Worm (Caenorhabditis elegans): ENCODE results near the gene xpo-3.

The xpo-3 gene

DNA sequence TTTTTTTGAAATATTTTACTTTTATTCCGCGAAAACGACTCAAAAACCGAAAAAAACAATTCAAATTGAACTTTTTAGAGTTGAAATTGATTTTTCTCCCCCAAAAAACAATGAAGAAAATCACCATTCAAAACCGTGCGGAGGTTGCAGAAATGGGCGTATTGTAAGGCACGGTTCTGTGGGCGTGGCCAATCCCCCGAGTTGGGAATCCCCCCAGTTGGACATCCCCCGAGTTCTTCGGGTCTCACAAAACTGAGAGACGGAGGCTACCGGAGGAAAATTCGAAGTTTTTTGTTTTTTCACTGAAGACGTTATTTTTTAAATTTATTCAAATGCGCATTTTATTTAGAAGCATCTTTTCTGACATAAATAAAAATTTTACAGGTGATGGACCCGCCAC lies 24.5 kb upstream of the xpo-3 start, which contains the start of gene mcm-3AP:
Gene mcm-3AP, plus strand, starts transcription at position 383 of the 400 bp plus-strand sequence.
- TF ChIP-seq dmd-4 (tag; optimal IDR thresholded peaks at IDR 0.05; ENCODE audit: borderline replicate concordance) (peak; percentile 6), ceh-45 (GFP tag; IDR thresholded peaks at IDR 0.05) (peak; percentile 43; the same call in 1 of the 2 replicates), elt-2 (tag; optimal IDR thresholded peaks at IDR 0.05) (peak; percentile 5), tbx-2 (tag; optimal IDR thresholded peaks at IDR 0.05) (peak; percentile 59), F13H6.1 (tag; optimal IDR thresholded peaks at IDR 0.05) (peak; percentile 9), nfya-1 (tag; optimal IDR thresholded peaks at IDR 0.05) (peak; percentile 11), ceh-18 (tag; optimal IDR thresholded peaks at IDR 0.05) (peak; percentile 8), C08G9.2 (tag; optimal IDR thresholded peaks at IDR 0.05) (peak; percentile 53), ceh-31 (tag; optimal IDR thresholded peaks at IDR 0.05) (peak; percentile 72), zip-5 (tag; optimal IDR thresholded peaks at IDR 0.05) (peak; percentile 11)

DNA sequence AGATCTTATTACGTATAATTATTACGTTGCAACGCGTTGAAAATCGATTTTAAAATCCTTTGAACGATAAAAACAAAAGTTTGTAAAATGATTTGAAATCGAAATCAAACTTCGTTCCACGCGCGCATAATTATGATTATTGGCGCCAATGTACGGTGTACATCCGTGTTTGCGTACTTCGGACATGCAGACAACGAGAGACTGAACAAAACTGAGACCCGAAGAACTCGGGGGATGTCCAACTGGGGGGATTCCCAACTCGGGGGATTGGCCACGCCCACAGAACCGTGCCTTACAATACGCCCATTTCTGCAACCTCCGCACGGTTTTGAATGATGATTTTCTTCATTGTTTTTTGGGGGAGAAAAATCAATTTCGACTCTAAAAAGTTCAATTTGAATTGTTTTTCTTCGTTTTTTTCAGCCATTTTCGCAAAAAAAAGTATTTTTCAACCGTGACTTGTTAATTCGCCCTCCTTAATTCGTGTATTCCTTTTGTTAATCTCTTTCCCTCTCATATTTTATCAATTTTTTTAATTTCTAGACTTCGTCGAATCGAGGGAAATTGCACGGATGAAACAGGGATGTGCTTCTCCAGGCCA lies 23.2 kb upstream of the xpo-3 start, which contains the start of gene F20D12.12:
Gene F20D12.12, plus strand, starts transcription at position 542 of the 601 bp plus-strand sequence.
- TF ChIP-seq nfya-1 (tag; optimal IDR thresholded peaks at IDR 0.05) (peak; percentile 72), ttx-3 (tag; optimal IDR thresholded peaks at IDR 0.05) (peak; percentile 46), elt-2 (tag; optimal IDR thresholded peaks at IDR 0.05) (peak; percentile 44), F13H6.1 (tag; optimal IDR thresholded peaks at IDR 0.05) (peak; percentile 50), mec-3 (tag; optimal IDR thresholded peaks at IDR 0.05; ENCODE audit: borderline replicate concordance) (peak; percentile 22), unc-86 (tag; optimal IDR thresholded peaks at IDR 0.05) (peak; percentile 32), ets-4 (tag; optimal IDR thresholded peaks at IDR 0.05) (peak; percentile 56), rnt-1 (tag; optimal IDR thresholded peaks at IDR 0.05) (peak; percentile 79), hlh-15 (tag; optimal IDR thresholded peaks at IDR 0.05) (peak; percentile 4), ceh-45 (GFP tag; IDR thresholded peaks at IDR 0.05) (peak; percentile 58; the same call in 1 of the 2 replicates), unc-42 (tag; optimal IDR thresholded peaks at IDR 0.05) (peak; percentile 67), zip-5 (tag; optimal IDR thresholded peaks at IDR 0.05) (peak; percentile 51), ceh-18 (tag; optimal IDR thresholded peaks at IDR 0.05) (peak; percentile 76), unc-3 (GFP tag; conservative IDR thresholded peaks at IDR 0.05) (peak; percentile 34; the same call in 1 of the 2 replicates), unc-3 (tag; optimal IDR thresholded peaks at IDR 0.05) (peak; percentile 32), tbx-2 (tag; optimal IDR thresholded peaks at IDR 0.05) (peak; percentile 81), ahr-1 (tag; optimal IDR thresholded peaks at IDR 0.05) (peak; percentile 14), tbx-7 (tag; optimal IDR thresholded peaks at IDR 0.05) (peak; percentile 64), ceh-34 (tag; optimal IDR thresholded peaks at IDR 0.05) (peak; percentile 72), C08G9.2 (tag; optimal IDR thresholded peaks at IDR 0.05) (peak; percentile 66), ceh-31 (tag; optimal IDR thresholded peaks at IDR 0.05) (peak; percentile 85), ceh-14 (tag; optimal IDR thresholded peaks at IDR 0.05) (peak; percentile 68), ref-2 (tag; optimal IDR thresholded peaks at IDR 0.05) (peak; percentile 68), ceh-2 (tag; optimal IDR thresholded peaks at IDR 0.05) (peak; percentile 45), fkh-6 (tag; optimal IDR thresholded peaks at IDR 0.05) (peak; percentile 31), fax-1 (tag; optimal IDR thresholded peaks at IDR 0.05) (peak; percentile 46)

DNA sequence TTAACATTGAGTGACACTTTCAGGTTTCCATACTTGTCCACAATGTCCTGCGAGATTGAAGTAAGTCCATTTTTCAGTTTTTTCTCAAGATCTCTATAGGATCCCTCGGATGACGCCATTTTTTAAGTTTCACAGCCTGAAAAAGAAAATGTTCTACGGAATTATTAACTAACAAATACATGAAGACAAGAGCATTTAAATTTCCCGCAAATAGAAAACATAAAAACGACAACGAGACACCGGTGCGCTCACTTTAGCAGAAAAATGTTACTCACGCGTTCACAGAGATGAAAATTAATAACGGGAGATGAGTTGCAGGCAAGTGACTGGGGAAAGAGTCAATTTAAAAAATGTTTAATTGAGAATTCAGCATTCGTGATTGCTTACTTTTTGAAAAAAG lies 22.6 kb upstream of the xpo-3 start, which contains the start of gene czw-1:
Gene czw-1, minus strand, starts transcription at position 369 of the 400 bp plus-strand sequence.
- TF ChIP-seq hlh-30 (tag; optimal IDR thresholded peaks at IDR 0.05; ENCODE audit: insufficient read depth), result no peak
- no peak for TF ChIP-seq nhr-11 (tag; optimal IDR thresholded peaks at IDR 0.05)
- TF ChIP-seq madf-2 (tag; optimal IDR thresholded peaks at IDR 0.05), result no peak
- no peak for TF ChIP-seq ceh-14 (tag; optimal IDR thresholded peaks at IDR 0.05)
- TF ChIP-seq hlh-13 (GFP tag; optimal IDR thresholded peaks at IDR 0.05), result no peak
- no peak for TF ChIP-seq pros-1 (tag; optimal IDR thresholded peaks at IDR 0.05)
- no peak for TF ChIP-seq ceh-48 (tag; optimal IDR thresholded peaks at IDR 0.05)
- TF ChIP-seq ahr-1 (tag; optimal IDR thresholded peaks at IDR 0.05), result no peak

DNA sequence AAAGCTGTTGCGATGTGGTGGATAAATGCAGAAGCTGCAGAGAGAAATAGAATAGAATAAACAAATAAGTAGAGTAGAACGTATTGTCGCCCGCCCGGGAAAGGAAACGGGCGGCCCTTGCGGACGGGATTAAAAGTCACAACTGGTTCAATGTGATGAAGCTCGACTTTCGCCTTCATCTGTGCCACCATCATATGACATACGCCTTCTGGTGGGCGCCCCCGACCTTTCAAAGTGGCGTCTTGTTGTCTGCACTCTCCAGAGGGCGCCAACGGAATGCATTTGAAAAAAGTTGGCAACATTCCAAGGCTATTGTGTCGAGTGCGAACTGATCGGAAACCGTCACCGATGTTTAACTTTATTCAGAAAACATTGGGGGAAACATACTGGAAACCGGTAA lies 19.4 kb upstream of the xpo-3 start:
- no peak for TF ChIP-seq tbx-7 (tag; optimal IDR thresholded peaks at IDR 0.05)
- TF ChIP-seq ceh-34 (tag; optimal IDR thresholded peaks at IDR 0.05), result peak; percentile 27

Data from whole organism, late embryonic.